Worm (Caenorhabditis elegans) whole organism, L4/young adult: ENCODE measurements around the gene pals-25.

Experiments used
- dao-5 ChIP-seq: sonication (generic microtip); optimal IDR thresholded peaks from 2 replicates; lab custom pipeline; 2016; ENCODE audit warnings: missing genotype, missing genetic modification characterization, moderate library complexity, missing compliant biosample characterization
- him-1 ChIP-seq: sonication (generic microtip); optimal IDR thresholded peaks from 2 replicates; lab custom pipeline; 2016; ENCODE audit warnings: missing genotype, missing genetic modification reagents, missing genetic modification characterization, missing compliant biosample characterization

ce11 chrIII:184335-184734 is 50.0 kb downstream of the pals-25 start:
- no peak for TF ChIP-seq dao-5 (tag; lab: Kevin White, UChicago)
- TF ChIP-seq him-1 (tag; lab: Kevin White, UChicago) = no peak
